Worm (Caenorhabditis elegans) whole organism, L1 larva: ENCODE results near the gene Y45F10C.2.
"Not testable (repeated sequence)": the region's sequence is repeated elsewhere in the genome, so short reads cannot be mapped to it uniquely, and the experiment has no call there.

Source experiments
- C04F5.9 ChIP-seq: sonication (generic microtip); optimal IDR thresholded peaks from 2 replicates; lab custom pipeline; 2016; ENCODE audit warnings: missing genetic modification characterization, missing compliant biosample characterization
- C16A3.4 ChIP-seq: fragments of 150-350 bp; optimal IDR thresholded peaks from 2 replicates; lab custom pipeline; 2014; ENCODE audit warnings: missing biosample characterization, missing genetic modification characterization
- C34B4.2 ChIP-seq: sonication (generic microtip); optimal IDR thresholded peaks from 2 replicates; lab custom pipeline; 2017; ENCODE audit warnings: mild to moderate bottlenecking, missing genetic modification characterization, missing compliant biosample characterization
- aha-1 ChIP-seq: fragments of 150-350 bp; optimal IDR thresholded peaks from 2 replicates; lab custom pipeline; 2014; ENCODE audit warnings: missing biosample characterization, missing genetic modification characterization
- alr-1 ChIP-seq: fragments of 200-800 bp; sonication (Bioruptor generic); optimal IDR thresholded peaks from 2 replicates; lab custom pipeline; 2018; ENCODE audit warnings: borderline replicate concordance, mild to moderate bottlenecking, missing genetic modification characterization, missing compliant biosample characterization
- aly-2 ChIP-seq: fragments of 150-350 bp; optimal IDR thresholded peaks from 2 replicates; lab custom pipeline; 2014; ENCODE audit warnings: missing biosample characterization, missing genetic modification characterization
- ama-1 ChIP-seq: fragments of 150-350 bp; optimal IDR thresholded peaks from 2 replicates; lab custom pipeline; 2014
- ceh-63 ChIP-seq: fragments of 200-800 bp; sonication (Bioruptor generic); optimal IDR thresholded peaks from 2 replicates; lab custom pipeline; 2018; ENCODE audit warnings: mild to moderate bottlenecking, missing genetic modification characterization, missing compliant biosample characterization
- ceh-8 ChIP-seq: fragments of 200-800 bp; sonication (Bioruptor generic); optimal IDR thresholded peaks from 2 replicates; lab custom pipeline; 2018; ENCODE audit warnings: mild to moderate bottlenecking, missing genetic modification characterization, moderate library complexity, missing compliant biosample characterization
- ceh-88 ChIP-seq: fragments of 200-800 bp; sonication (Bioruptor generic); IDR thresholded peaks from 2 replicates; pipeline ENCODE4 v1.3.6; 2022; ENCODE audit warnings: missing genetic modification characterization, missing compliant biosample characterization
- efl-3 ChIP-seq: fragments of 200-800 bp; sonication (Bioruptor generic); optimal IDR thresholded peaks from 2 replicates; lab custom pipeline; 2018; ENCODE audit warnings: mild to moderate bottlenecking, missing genetic modification characterization, missing compliant biosample characterization
- elt-2 ChIP-seq: sonication (generic microtip); optimal IDR thresholded peaks from 2 replicates; lab custom pipeline; 2016; ENCODE audit warnings: missing genetic modification characterization, mild to moderate bottlenecking, inconsistent platforms, missing compliant biosample characterization, missing genetic modification reagents
- elt-3 ChIP-seq, 6 experiments: fragments of 150-350 bp in 1 of 6; sonication (generic microtip); optimal IDR thresholded peaks; 2 replicates each; lab custom pipeline; 2017 to 2018; ENCODE audit warnings: missing biosample characterization in 6 of 6, missing genetic modification characterization in 6 of 6, inconsistent platforms in 1 of 6
- ets-5 ChIP-seq: fragments of 200-800 bp; sonication (Bioruptor generic); IDR thresholded peaks from 2 replicates; pipeline ENCODE4 v1.3.6; 2022; ENCODE audit warnings: missing genetic modification characterization, missing compliant biosample characterization
- fkh-8 ChIP-seq: sonication (generic microtip); optimal IDR thresholded peaks from 2 replicates; lab custom pipeline; 2016; ENCODE audit warnings: mild to moderate bottlenecking, missing genetic modification characterization, missing compliant biosample characterization
- hlh-17 ChIP-seq: fragments of 200-800 bp; sonication (Bioruptor generic); optimal IDR thresholded peaks from 2 replicates; lab custom pipeline; 2018; ENCODE audit warnings: missing genetic modification characterization, mild to moderate bottlenecking, missing compliant biosample characterization, moderate library complexity, borderline replicate concordance
- hpl-2 ChIP-seq: fragments of 150-350 bp; optimal IDR thresholded peaks from 2 replicates; lab custom pipeline; 2014; ENCODE audit warnings: missing biosample characterization, missing genetic modification reagents, missing genetic modification characterization
- irx-1 ChIP-seq: sonication (generic microtip); optimal IDR thresholded peaks from 2 replicates; lab custom pipeline; 2016; ENCODE audit warnings: missing genetic modification characterization, missing compliant biosample characterization
- isw-1 ChIP-seq: fragments of 200-800 bp; sonication (Bioruptor generic); IDR thresholded peaks from 2 replicates; pipeline ENCODE4 v1.3.6; 2022; ENCODE audit warnings: missing genetic modification characterization, missing compliant biosample characterization
- lin-14 ChIP-seq: fragments of 200-800 bp; sonication (Bioruptor generic); optimal IDR thresholded peaks from 2 replicates; lab custom pipeline; 2018; ENCODE audit warnings: mild to moderate bottlenecking, missing genetic modification characterization, moderate library complexity, missing compliant biosample characterization
- mep-1 ChIP-seq: fragments of 150-350 bp; optimal IDR thresholded peaks from 2 replicates; lab custom pipeline; 2014; ENCODE audit warnings: missing biosample characterization, missing genetic modification characterization
- nhr-11 ChIP-seq: fragments of 150-350 bp; optimal IDR thresholded peaks from 2 replicates; lab custom pipeline; 2014; ENCODE audit warnings: missing biosample characterization, missing genetic modification characterization
- nhr-20 ChIP-seq: sonication (generic microtip); optimal IDR thresholded peaks from 2 replicates; lab custom pipeline; 2016; ENCODE audit warnings: mild to moderate bottlenecking, missing genetic modification characterization, missing compliant biosample characterization
- nhr-237 ChIP-seq: fragments of 150-350 bp; optimal IDR thresholded peaks from 2 replicates; lab custom pipeline; 2014; ENCODE audit warnings: missing biosample characterization, missing genetic modification characterization
- nhr-84 ChIP-seq: sonication (generic microtip); optimal IDR thresholded peaks from 2 replicates; lab custom pipeline; 2017; ENCODE audit warnings: missing biosample characterization, missing genetic modification characterization
- nhr-90 ChIP-seq: sonication (generic microtip); optimal IDR thresholded peaks from 2 replicates; lab custom pipeline; 2016; ENCODE audit warnings: mild to moderate bottlenecking, missing genetic modification characterization, missing compliant biosample characterization; ENCODE audit not compliant: poor library complexity
- pqm-1 ChIP-seq: sonication (generic microtip); optimal IDR thresholded peaks from 3 replicates; lab custom pipeline; 2017; ENCODE audit warnings: missing biosample characterization, missing genetic modification characterization
- rnt-1 ChIP-seq: sonication (generic microtip); optimal IDR thresholded peaks from 2 replicates; lab custom pipeline; 2016; ENCODE audit warnings: mild to moderate bottlenecking, missing genetic modification characterization, moderate library complexity, missing compliant biosample characterization
- tlp-1 ChIP-seq: fragments of 150-350 bp; optimal IDR thresholded peaks from 2 replicates; lab custom pipeline; 2014; ENCODE audit warnings: missing biosample characterization, missing genetic modification characterization
- zip-4 ChIP-seq: fragments of 200-800 bp; sonication (Bioruptor generic); optimal IDR thresholded peaks from 2 replicates; lab custom pipeline; 2018; ENCODE audit warnings: mild to moderate bottlenecking, missing genetic modification characterization, moderate library complexity, missing compliant biosample characterization

Y45F10C.2 gene

ce11 chrIV:13673504-13673903, 11.0 kb upstream of the Y45F10C.2 start, which contains the start of gene oac-48:
Gene oac-48, plus strand, starts transcription at chrIV:13673804.
- TF ChIP-seq mep-1 (no peak), elt-2 (tag; lab: Kevin White, UChicago) (no peak), ceh-8 (no peak), aha-1 (tag; lab: Kevin White, UChicago) (no peak)

ce11 chrIV:13666849-13667430, 4.5 kb upstream of the Y45F10C.2 start, which contains the start of gene fbxa-215:
Gene fbxa-215, minus strand, starts transcription at chrIV:13666909.
- TF ChIP-seq fkh-8 (tag; lab: Kevin White, UChicago) (no peak), C16A3.4 (no peak), tlp-1 (tag; lab: Kevin White, UChicago) (no peak), nhr-90 (tag; lab: Kevin White, UChicago) (no peak), nhr-237 (tag; lab: Kevin White, UChicago) (no peak), ama-1 (lab: Kevin White, UChicago) (no peak), C04F5.9 (tag; lab: Kevin White, UChicago) (no peak), hpl-2 (GFP tag; lab: Kevin White, UChicago) (no peak), efl-3 (no peak), ets-5 (GFP tag; lab: Robert Waterston, UW) (no peak), nhr-84 (tag; lab: Kevin White, UChicago) (no peak), pqm-1 (tag; lab: Kevin White, UChicago) (no peak), nhr-20 (tag; lab: Kevin White, UChicago) (no peak)

DNA sequence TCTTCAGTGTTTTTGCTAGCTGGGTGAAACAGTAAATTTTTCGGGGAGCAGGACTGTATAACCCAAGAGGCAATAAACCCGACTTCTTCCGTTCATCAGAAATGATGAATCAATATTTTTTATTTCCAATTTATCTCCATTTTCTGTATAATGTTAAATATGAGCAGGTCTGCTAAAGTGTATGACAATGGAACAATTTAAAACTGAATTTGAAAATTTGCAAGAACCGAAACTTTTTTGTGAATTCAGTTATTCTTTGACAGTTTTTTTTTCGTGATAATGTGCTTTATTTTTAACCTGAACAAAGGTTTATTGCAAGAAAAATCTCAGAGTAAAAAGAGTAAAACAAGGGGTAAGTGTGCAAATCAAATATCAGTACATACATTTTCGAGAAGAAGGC, 2.6 kb upstream of the Y45F10C.2 start:
- TF ChIP-seq lin-14 (GFP tag; lab: Kevin White, UChicago) (no peak), isw-1 (GFP tag; lab: Robert Waterston, UW) (no peak), pqm-1 (tag; lab: Kevin White, UChicago) (no peak), nhr-11 (tag; lab: Kevin White, UChicago) (no peak), hpl-2 (GFP tag; lab: Kevin White, UChicago) (no peak), aly-2 (no peak), ceh-63 (GFP tag; lab: Kevin White, UChicago) (no peak)
- TF ChIP-seq, all 84 proteins: peak for 0

- no peak for TF ChIP-seq C34B4.2 (tag; lab: Kevin White, UChicago)
- TF ChIP-seq alr-1 (tag; lab: Kevin White, UChicago), result no peak
- no peak for TF ChIP-seq ets-5 (GFP tag; lab: Robert Waterston, UW)
- no peak for TF ChIP-seq rnt-1 (tag; lab: Kevin White, UChicago)
These were observed 1.6 kb upstream of the Y45F10C.2 start, which contains the start of gene Y45F10C.4 for ce11 chrIV:13664090-13664489. Gene Y45F10C.4, minus strand, starts transcription at chrIV:13664190.

DNA sequence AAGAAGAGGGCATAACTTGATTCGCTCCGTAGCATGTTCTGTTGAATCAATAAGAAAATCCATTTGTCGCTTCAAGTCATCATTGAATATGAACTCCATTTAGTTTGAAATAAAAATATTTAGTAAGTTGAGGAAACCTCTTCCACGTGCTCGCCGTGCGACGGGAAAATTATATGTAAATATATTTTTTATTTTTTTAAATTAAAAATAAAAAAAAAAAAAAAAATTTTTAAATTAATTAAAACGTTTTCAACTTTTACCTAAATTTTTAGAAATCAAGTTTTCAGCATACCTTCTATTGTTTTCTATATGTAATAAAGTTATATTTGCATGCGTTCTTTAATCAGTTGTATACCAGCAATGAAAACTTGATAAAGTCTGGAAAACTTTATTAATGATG, 3.0 kb downstream of the Y45F10C.2 start, which contains the start of gene Y45F10C.1:
Gene Y45F10C.1 (minus strand): TSS at position 101 of the 400 bp plus-strand sequence.
- not testable (repeated sequence) for TF ChIP-seq nhr-11 (tag; lab: Kevin White, UChicago); hlh-17; elt-3 (tag; optimal IDR thresholded peaks at IDR 0.05; lab: Kevin White, UChicago)

DNA sequence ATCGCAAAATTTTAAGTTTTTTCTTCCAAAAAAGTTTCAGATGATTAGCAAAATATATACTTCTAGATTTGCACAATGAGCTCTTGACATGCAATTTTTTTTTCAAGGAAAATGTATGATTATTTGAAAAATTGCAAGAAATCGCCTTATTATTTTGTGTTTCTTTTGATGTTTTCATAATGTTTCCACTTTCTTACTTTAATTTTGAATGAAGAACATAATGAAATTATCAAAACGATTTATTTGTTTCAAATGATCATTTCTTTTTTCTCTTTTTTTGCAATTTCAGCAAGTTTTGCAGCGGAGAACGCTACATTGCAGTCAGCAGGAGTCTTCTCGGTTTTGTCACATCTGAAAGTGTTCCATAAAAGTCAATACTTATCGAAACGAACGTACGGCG, 10.4 kb downstream of the Y45F10C.2 start, which contains the start of gene Y45F10C.6:
Gene Y45F10C.6 (plus strand): TSS at position 301 of the 400 bp plus-strand sequence.
- TF ChIP-seq hlh-17; zip-4 (GFP tag; lab: Kevin White, UChicago); C04F5.9 (tag; lab: Kevin White, UChicago): not testable (repeated sequence)

DNA sequence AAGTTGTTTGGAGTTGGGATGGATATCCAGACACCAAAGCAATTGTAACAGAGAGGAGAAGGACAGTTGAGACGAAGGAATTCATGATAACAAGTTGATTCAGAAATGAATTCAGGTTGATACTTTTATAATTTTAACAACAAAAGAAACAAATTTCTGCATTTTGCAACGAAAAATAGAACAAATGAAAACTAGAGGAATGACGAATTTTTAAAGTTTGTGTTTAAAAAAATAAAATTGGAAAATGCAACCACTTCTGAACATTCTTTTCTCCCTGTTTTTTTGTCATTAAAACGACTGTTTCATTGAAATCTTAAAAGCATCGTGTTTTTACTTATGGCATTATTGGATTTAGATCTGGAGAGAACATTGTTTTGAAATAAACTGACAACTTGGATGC, 11.1 kb downstream of the Y45F10C.2 start, which contains the start of gene C08F11.12:
Gene C08F11.12 (minus strand): TSS at position 101 of the 400 bp plus-strand sequence.
- not testable (repeated sequence) for TF ChIP-seq C16A3.4; irx-1; ceh-88 (GFP tag; lab: Robert Waterston, UW)
- TF ChIP-seq, all 84 proteins: peak for 0; not testable (repeated sequence) for 84
